Worm (Caenorhabditis elegans) whole organism, L4 larva: ENCODE measurements around the gene T28C6.8.

Experiments used
- ctbp-1 ChIP-seq: fragments of 200-800 bp; sonication (Bioruptor generic); IDR thresholded peaks from 2 replicates; pipeline ENCODE4 v1.3.6; 2022; ENCODE audit warnings: missing genetic modification reagents, missing genetic modification characterization, missing compliant biosample characterization
- lin-15B ChIP-seq: fragments of 150-350 bp; sonication (generic microtip); optimal IDR thresholded peaks from 3 replicates; lab custom pipeline; 2014; ENCODE audit warnings: missing biosample characterization, missing genetic modification characterization
- madf-5 ChIP-seq, 2 experiments: fragments of 200-800 bp; sonication (Bioruptor generic); IDR thresholded peaks; 2 replicates each; pipeline ENCODE4 v1.3.6; 2022; ENCODE audit warnings: missing compliant biosample characterization in 2 of 2, missing genetic modification characterization in 2 of 2
- php-3 ChIP-seq: fragments of 200-800 bp; sonication (Bioruptor generic); IDR thresholded peaks from 2 replicates; pipeline ENCODE4 v1.3.6; 2022; ENCODE audit warnings: missing genetic modification reagents, missing genetic modification characterization, missing compliant biosample characterization

DNA sequence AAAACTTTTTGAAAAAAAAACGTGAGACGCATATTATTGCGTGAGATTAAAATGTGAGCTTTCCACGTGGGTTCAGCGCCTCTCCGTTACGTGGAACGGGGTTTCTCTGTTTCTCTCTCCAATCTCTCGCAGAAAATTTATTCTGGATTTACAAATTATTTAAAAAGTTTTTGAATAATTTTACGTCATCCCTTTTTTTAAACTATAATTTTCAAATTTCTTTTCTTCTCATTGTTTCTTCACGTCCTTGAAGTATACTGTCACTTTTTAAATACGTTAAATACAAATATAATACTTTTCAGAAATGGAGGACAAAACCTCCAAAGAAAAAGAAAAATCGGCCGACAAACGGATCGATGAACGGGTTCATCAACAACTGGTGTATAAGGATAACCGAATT, 3.0 kb downstream of the T28C6.8 start, which contains the start of gene T28C6.7:
- no peak for TF ChIP-seq ctbp-1
- no peak for TF ChIP-seq madf-5 (GFP tag; IDR thresholded peaks at IDR 0.05; lab: Robert Waterston, UW)
- TF ChIP-seq php-3 (GFP tag; lab: Robert Waterston, UW): no peak
- no peak for TF ChIP-seq lin-15B (tag; lab: Kevin White, UChicago)
